Worm (Caenorhabditis elegans) whole organism, mixed stage, embryonic: ENCODE measurements around the gene ndx-6.

ENCODE experiments used
- M03D4.4 ChIP-seq: sonication (generic microtip); optimal IDR thresholded peaks from 2 replicates; lab custom pipeline; 2017; ENCODE audit warnings: mild to moderate bottlenecking, missing genetic modification characterization, missing compliant biosample characterization
- blmp-1 ChIP-seq: fragments of 150-350 bp; optimal IDR thresholded peaks from 2 replicates; lab custom pipeline; 2014; ENCODE audit warnings: missing biosample characterization, missing genetic modification characterization
- ceh-43 ChIP-seq: fragments of 200-800 bp; sonication (Bioruptor generic); optimal IDR thresholded peaks from 2 replicates; lab custom pipeline; 2018; ENCODE audit warnings: mild to moderate bottlenecking, missing genetic modification characterization, moderate library complexity, missing compliant biosample characterization
- ceh-83 ChIP-seq: fragments of 200-800 bp; sonication (Bioruptor generic); optimal IDR thresholded peaks from 2 replicates; lab custom pipeline; 2018; ENCODE audit warnings: mild to moderate bottlenecking, missing genetic modification characterization, missing compliant biosample characterization
- ces-1 ChIP-seq: fragments of 150-350 bp; optimal IDR thresholded peaks from 2 replicates; lab custom pipeline; 2014; ENCODE audit warnings: missing biosample characterization, missing genetic modification reagents, missing genetic modification characterization
- cnd-1 ChIP-seq: fragments of 200-800 bp; sonication (Bioruptor generic); optimal IDR thresholded peaks from 2 replicates; lab custom pipeline; 2018; ENCODE audit warnings: mild to moderate bottlenecking, missing genetic modification characterization, missing compliant biosample characterization
- drap-1 ChIP-seq: fragments of 200-800 bp; sonication (Bioruptor generic); optimal IDR thresholded peaks from 3 replicates; lab custom pipeline; 2018; ENCODE audit warnings: mild to moderate bottlenecking, missing genetic modification characterization, missing compliant biosample characterization
- elt-3 ChIP-seq: fragments of 150-350 bp; optimal IDR thresholded peaks from 2 replicates; lab custom pipeline; 2014; ENCODE audit warnings: missing biosample characterization, missing genetic modification characterization
- flh-1 ChIP-seq: fragments of 200-800 bp; sonication (Bioruptor generic); optimal IDR thresholded peaks from 2 replicates; lab custom pipeline; 2018; ENCODE audit warnings: mild to moderate bottlenecking, missing genetic modification characterization, moderate library complexity, missing compliant biosample characterization
- ham-2 ChIP-seq: fragments of 200-800 bp; sonication (Bioruptor generic); optimal IDR thresholded peaks from 2 replicates; lab custom pipeline; 2018; ENCODE audit warnings: mild to moderate bottlenecking, missing genetic modification characterization, missing compliant biosample characterization
- hlh-1 ChIP-seq: fragments of 150-350 bp; optimal IDR thresholded peaks from 2 replicates; lab custom pipeline; 2014; ENCODE audit warnings: missing biosample characterization, missing genetic modification reagents, missing genetic modification characterization
- lin-13 ChIP-seq: fragments of 150-350 bp; optimal IDR thresholded peaks from 2 replicates; lab custom pipeline; 2014; ENCODE audit warnings: missing biosample characterization, missing genetic modification characterization
- lin-32 ChIP-seq: fragments of 200-800 bp; sonication (Bioruptor generic); optimal IDR thresholded peaks from 2 replicates; lab custom pipeline; 2018; ENCODE audit warnings: mild to moderate bottlenecking, missing genetic modification characterization, missing compliant biosample characterization
- lsy-2 ChIP-seq: fragments of 150-350 bp; optimal IDR thresholded peaks from 2 replicates; lab custom pipeline; 2014; ENCODE audit warnings: missing biosample characterization, missing genetic modification characterization
- mep-1 ChIP-seq: fragments of 150-350 bp; optimal IDR thresholded peaks from 2 replicates; lab custom pipeline; 2017; ENCODE audit warnings: missing biosample characterization, missing genetic modification reagents, missing genetic modification characterization, inconsistent platforms
- mls-2 ChIP-seq: sonication (generic microtip); optimal IDR thresholded peaks from 2 replicates; lab custom pipeline; 2016; ENCODE audit warnings: mild to moderate bottlenecking, missing genetic modification characterization, moderate library complexity, missing compliant biosample characterization
- nhr-2 ChIP-seq: fragments of 150-350 bp; optimal IDR thresholded peaks from 2 replicates; lab custom pipeline; 2014; ENCODE audit warnings: missing biosample characterization, missing genetic modification characterization
- nhr-237 ChIP-seq: fragments of 150-350 bp; optimal IDR thresholded peaks from 2 replicates; lab custom pipeline; 2014; ENCODE audit warnings: missing biosample characterization, missing genetic modification characterization
- nhr-28 ChIP-seq: fragments of 150-350 bp; optimal IDR thresholded peaks from 2 replicates; lab custom pipeline; 2014; ENCODE audit warnings: missing biosample characterization, missing genetic modification characterization
- nhr-76 ChIP-seq: sonication (generic microtip); optimal IDR thresholded peaks from 2 replicates; lab custom pipeline; 2017; ENCODE audit warnings: missing biosample characterization, missing genetic modification characterization
- pha-4 ChIP-seq: fragments of 150-350 bp; optimal IDR thresholded peaks from 2 replicates; lab custom pipeline; 2018; ENCODE audit warnings: missing biosample characterization, missing genetic modification reagents, missing genetic modification characterization
- snpc-4 ChIP-seq: fragments of 150-350 bp; optimal IDR thresholded peaks from 2 replicates; lab custom pipeline; 2014; ENCODE audit warnings: missing biosample characterization, missing genetic modification characterization
- sptf-1 ChIP-seq: sonication (generic microtip); optimal IDR thresholded peaks from 2 replicates; lab custom pipeline; 2017; ENCODE audit warnings: mild to moderate bottlenecking, missing genetic modification characterization, moderate library complexity, missing compliant biosample characterization
- tbx-8 ChIP-seq: fragments of 200-800 bp; sonication (Bioruptor generic); optimal IDR thresholded peaks from 2 replicates; lab custom pipeline; 2018; ENCODE audit warnings: mild to moderate bottlenecking, missing genetic modification characterization, moderate library complexity, missing compliant biosample characterization
- unc-120 ChIP-seq: sonication (generic microtip); optimal IDR thresholded peaks from 2 replicates; lab custom pipeline; 2017; ENCODE audit warnings: missing genetic modification characterization, missing compliant biosample characterization; ENCODE audit not compliant: poor library complexity, severe bottlenecking
- unc-62 ChIP-seq: fragments of 150-350 bp; optimal IDR thresholded peaks from 2 replicates; lab custom pipeline; 2014; ENCODE audit warnings: missing biosample characterization, missing genetic modification reagents, missing genetic modification characterization
- zip-8 ChIP-seq: fragments of 150-350 bp; optimal IDR thresholded peaks from 2 replicates; lab custom pipeline; 2014; ENCODE audit warnings: missing biosample characterization, missing genetic modification characterization
- ztf-11 ChIP-seq: fragments of 150-350 bp; optimal IDR thresholded peaks from 2 replicates; lab custom pipeline; 2014; ENCODE audit warnings: missing biosample characterization, missing genetic modification characterization

The ndx-6 gene

ce11 chrII:5370641-5371040, 19.0 kb downstream of the ndx-6 start, which contains the start of gene F09E5.12:
Gene F09E5.12 (minus strand): TSS chrII:5370741.
- TF ChIP-seq ceh-83 (GFP tag; lab: Kevin White, UChicago) (no peak), unc-120 (tag; lab: Kevin White, UChicago) (no peak), elt-3 (tag; lab: Kevin White, UChicago) (no peak), lin-13 (no peak), drap-1 (GFP tag; lab: Kevin White, UChicago) (no peak)

- TF ChIP-seq hlh-1: no peak
- peak; percentile 21 for TF ChIP-seq ces-1 (GFP tag; lab: Kevin White, UChicago)
- TF ChIP-seq, all 35 proteins: peak for 1
These were observed 24.0 kb downstream of the ndx-6 start, which contains the start of gene F09E5.16 for ce11 chrII:5365645-5366044. Gene F09E5.16 (minus strand): TSS chrII:5365745.

ce11 chrII:5364516-5364915, 25.2 kb downstream of the ndx-6 start:
- TF ChIP-seq drap-1 (GFP tag; lab: Kevin White, UChicago) (no peak), nhr-237 (tag; lab: Kevin White, UChicago) (no peak), lin-13 (no peak), flh-1 (no peak), ceh-83 (GFP tag; lab: Kevin White, UChicago) (no peak), mep-1 (no peak), nhr-2 (tag; lab: Kevin White, UChicago) (no peak), nhr-76 (tag; lab: Kevin White, UChicago) (no peak), ztf-11 (no peak), zip-8 (tag; lab: Kevin White, UChicago) (no peak), ham-2 (GFP tag; lab: Kevin White, UChicago) (no peak), ceh-43 (GFP tag; lab: Kevin White, UChicago) (no peak), unc-120 (tag; lab: Kevin White, UChicago) (no peak), ces-1 (GFP tag; lab: Kevin White, UChicago) (no peak)
- TF ChIP-seq, all 35 proteins: peak for 0

- TF ChIP-seq nhr-76 (tag; lab: Kevin White, UChicago) (no peak), snpc-4 (no peak), tbx-8 (GFP tag; lab: Kevin White, UChicago) (no peak), flh-1 (no peak), ham-2 (GFP tag; lab: Kevin White, UChicago) (no peak), unc-62 (GFP tag; lab: Kevin White, UChicago) (no peak)
These were observed 30.4 kb downstream of the ndx-6 start, which contains the start of gene sec-6 for ce11 chrII:5359252-5359651. Gene sec-6 (plus strand): TSS chrII:5359552.

- TF ChIP-seq ceh-43 (GFP tag; lab: Kevin White, UChicago) (peak; percentile 4), blmp-1 (tag; lab: Kevin White, UChicago) (no peak), ceh-83 (GFP tag; lab: Kevin White, UChicago) (peak; percentile 43), drap-1 (GFP tag; lab: Kevin White, UChicago) (peak; percentile 57), ces-1 (GFP tag; lab: Kevin White, UChicago) (peak; percentile 48), ham-2 (GFP tag; lab: Kevin White, UChicago) (peak; percentile 1), nhr-28 (tag; lab: Kevin White, UChicago) (no peak), lin-32 (GFP tag; lab: Kevin White, UChicago) (no peak), lsy-2 (tag; lab: Kevin White, UChicago) (peak; percentile 52), ztf-11 (peak; percentile 2), hlh-1 (peak; percentile 4), lin-13 (peak; percentile 46), M03D4.4 (tag; lab: Kevin White, UChicago) (peak; percentile 3), nhr-237 (tag; lab: Kevin White, UChicago) (peak; percentile 31), mls-2 (tag; lab: Kevin White, UChicago) (peak; percentile 56), cnd-1 (tag; lab: Kevin White, UChicago) (peak; percentile 60), unc-120 (tag; lab: Kevin White, UChicago) (peak; percentile 2), mep-1 (peak; percentile 67), sptf-1 (tag; lab: Kevin White, UChicago) (peak; percentile 79), flh-1 (no peak), zip-8 (tag; lab: Kevin White, UChicago) (no peak), pha-4 (tag; lab: Kevin White, UChicago) (peak; percentile 5), elt-3 (tag; lab: Kevin White, UChicago) (no peak)
These were observed 31.4 kb downstream of the ndx-6 start, which contains the start of the genes F09E5.11 and bmy-1 for ce11 chrII:5358137-5358745. Gene F09E5.11 (minus strand): TSS chrII:5358187. Gene bmy-1 (plus strand): TSS chrII:5358695.
